Worm (Caenorhabditis elegans) whole organism, L2 larva: ENCODE measurements around the gene spp-18.

ENCODE experiments used
- R02D3.7 ChIP-seq: fragments of 150-350 bp; optimal IDR thresholded peaks from 2 replicates; lab custom pipeline; 2014; ENCODE audit warnings: missing biosample characterization, missing genetic modification characterization
- ama-1 ChIP-seq: fragments of 150-350 bp; optimal IDR thresholded peaks from 2 replicates; lab custom pipeline; 2018; ENCODE audit warnings: inconsistent platforms
- ceh-16 ChIP-seq: fragments of 150-350 bp; optimal IDR thresholded peaks from 2 replicates; lab custom pipeline; 2014; ENCODE audit warnings: missing biosample characterization, missing genetic modification characterization
- ceh-82 ChIP-seq: fragments of 150-350 bp; optimal IDR thresholded peaks from 2 replicates; lab custom pipeline; 2014; ENCODE audit warnings: missing biosample characterization, missing genetic modification characterization
- nhr-77 ChIP-seq: fragments of 150-350 bp; optimal IDR thresholded peaks from 2 replicates; lab custom pipeline; 2014; ENCODE audit warnings: missing biosample characterization, missing genetic modification characterization
- snpc-4 ChIP-seq: fragments of 150-350 bp; optimal IDR thresholded peaks from 2 replicates; lab custom pipeline; 2014; ENCODE audit warnings: missing biosample characterization, missing genetic modification characterization
- ztf-11 ChIP-seq: sonication (generic microtip); optimal IDR thresholded peaks from 2 replicates; lab custom pipeline; 2017; ENCODE audit warnings: missing biosample characterization, missing genetic modification characterization

- TF ChIP-seq ceh-82 (no peak), ztf-11 (tag; lab: Kevin White, UChicago) (no peak), R02D3.7 (no peak), ama-1 (lab: Kevin White, UChicago) (no peak), nhr-77 (tag; lab: Kevin White, UChicago) (no peak), snpc-4 (tag; lab: Kevin White, UChicago) (no peak), ceh-16 (tag; lab: Kevin White, UChicago) (no peak)
Observed at ce11 chrIV:9643188-9643587, 49.7 kb downstream of the spp-18 start, which contains the start of gene degl-2.
